Worm (Caenorhabditis elegans) whole organism, early embryonic: ENCODE results near the gene E01G4.3.

Experiments used
- B0310.2 ChIP-seq: sonication (generic microtip); optimal IDR thresholded peaks from 2 replicates; lab custom pipeline; 2016; ENCODE audit warnings: mild to moderate bottlenecking, missing genetic modification characterization, missing compliant biosample characterization
- F13C5.2 ChIP-seq: sonication (generic microtip); optimal IDR thresholded peaks from 2 replicates; lab custom pipeline; 2017; ENCODE audit warnings: mild to moderate bottlenecking, missing genetic modification characterization, inconsistent platforms, missing compliant biosample characterization
- aly-1 ChIP-seq: sonication (generic microtip); optimal IDR thresholded peaks from 2 replicates; lab custom pipeline; 2016; ENCODE audit warnings: missing genetic modification characterization, missing compliant biosample characterization
- ama-1 ChIP-seq: fragments of 150-350 bp; optimal IDR thresholded peaks from 2 replicates; lab custom pipeline; 2014
- ceh-13 ChIP-seq: fragments of 200-800 bp; sonication (Bioruptor generic); optimal IDR thresholded peaks from 2 replicates; lab custom pipeline; 2018; ENCODE audit warnings: mild to moderate bottlenecking, missing genetic modification characterization, missing compliant biosample characterization
- ceh-36 ChIP-seq: sonication (generic microtip); optimal IDR thresholded peaks from 2 replicates; lab custom pipeline; 2016; ENCODE audit warnings: missing genetic modification characterization, inconsistent platforms, missing compliant biosample characterization
- ets-7 ChIP-seq: sonication (generic microtip); optimal IDR thresholded peaks from 2 replicates; lab custom pipeline; 2016; ENCODE audit warnings: missing genotype, missing genetic modification characterization, missing compliant biosample characterization
- flt-1 ChIP-seq: fragments of 200-800 bp; sonication (Bioruptor generic); IDR thresholded peaks from 2 replicates; pipeline ENCODE4 v1.3.6; 2022; ENCODE audit warnings: missing genetic modification characterization, missing compliant biosample characterization
- hmbx-1 ChIP-seq: sonication (generic microtip); optimal IDR thresholded peaks from 2 replicates; lab custom pipeline; 2016; ENCODE audit warnings: mild to moderate bottlenecking, missing genetic modification characterization, missing compliant biosample characterization
- hmg-4 ChIP-seq: fragments of 200-800 bp; sonication (Bioruptor generic); optimal IDR thresholded peaks from 2 replicates; lab custom pipeline; 2018; ENCODE audit warnings: mild to moderate bottlenecking, missing genetic modification characterization, missing compliant biosample characterization
- hnd-1 ChIP-seq: sonication (generic microtip); optimal IDR thresholded peaks from 2 replicates; lab custom pipeline; 2016; ENCODE audit warnings: missing genetic modification characterization, missing compliant biosample characterization
- pes-1 ChIP-seq: fragments of 200-800 bp; sonication (Bioruptor generic); IDR thresholded peaks from 2 replicates; pipeline ENCODE4 v1.3.6; 2022; ENCODE audit warnings: missing genetic modification reagents, missing genetic modification characterization, missing compliant biosample characterization
- scrt-1 ChIP-seq: fragments of 200-800 bp; sonication (Bioruptor generic); IDR thresholded peaks from 2 replicates; pipeline ENCODE4 v1.3.6; 2022; ENCODE audit warnings: missing genetic modification characterization, missing compliant biosample characterization
- sea-1 ChIP-seq: fragments of 200-800 bp; sonication (Bioruptor generic); conservative IDR thresholded peaks from 2 replicates; pipeline ENCODE4 v1.3.6; 2022; ENCODE audit warnings: missing genetic modification characterization, missing compliant biosample characterization
- tbx-11 ChIP-seq: fragments of 200-800 bp; sonication (Bioruptor generic); IDR thresholded peaks from 2 replicates; pipeline ENCODE4 v1.3.6; 2022; ENCODE audit warnings: missing genetic modification characterization, missing compliant biosample characterization
- tbx-37 ChIP-seq: fragments of 200-800 bp; sonication (Bioruptor generic); conservative IDR thresholded peaks from 2 replicates; pipeline ENCODE4 v1.3.6; 2022; ENCODE audit warnings: missing genetic modification reagents, missing genetic modification characterization, missing compliant biosample characterization
- tra-4 ChIP-seq: sonication (generic microtip); optimal IDR thresholded peaks from 2 replicates; lab custom pipeline; 2017; ENCODE audit warnings: missing genetic modification characterization, missing compliant biosample characterization

Gene E01G4.3

DNA sequence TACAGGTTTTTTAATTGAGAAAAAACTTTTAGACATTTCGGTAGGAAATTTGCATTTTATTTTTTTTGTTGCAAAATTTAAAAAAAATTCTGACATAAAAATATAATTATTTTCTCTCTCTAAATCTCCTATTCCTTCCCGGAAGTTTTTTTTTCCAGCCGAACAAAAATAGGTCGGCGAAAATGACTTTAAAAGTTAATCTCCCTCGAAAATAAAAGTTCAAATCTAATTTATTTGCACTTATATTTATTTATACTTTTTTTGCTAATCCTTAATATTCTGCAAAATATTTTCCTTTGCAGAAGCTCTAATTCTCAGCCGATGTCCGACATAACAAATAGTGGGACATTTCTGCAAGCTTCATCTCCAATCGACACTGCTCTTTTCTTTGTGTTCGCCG is 32.2 kb upstream of the E01G4.3 start, which contains the start of gene F45H10.5:
Gene F45H10.5 (plus strand): TSS at position 301 of the 400 bp plus-strand sequence.
- TF ChIP-seq flt-1 (GFP tag; lab: Robert Waterston, UW), result no peak
- no peak for TF ChIP-seq pes-1 (GFP tag; lab: Robert Waterston, UW)
- TF ChIP-seq hmbx-1 (tag; lab: Kevin White, UChicago), result no peak

DNA sequence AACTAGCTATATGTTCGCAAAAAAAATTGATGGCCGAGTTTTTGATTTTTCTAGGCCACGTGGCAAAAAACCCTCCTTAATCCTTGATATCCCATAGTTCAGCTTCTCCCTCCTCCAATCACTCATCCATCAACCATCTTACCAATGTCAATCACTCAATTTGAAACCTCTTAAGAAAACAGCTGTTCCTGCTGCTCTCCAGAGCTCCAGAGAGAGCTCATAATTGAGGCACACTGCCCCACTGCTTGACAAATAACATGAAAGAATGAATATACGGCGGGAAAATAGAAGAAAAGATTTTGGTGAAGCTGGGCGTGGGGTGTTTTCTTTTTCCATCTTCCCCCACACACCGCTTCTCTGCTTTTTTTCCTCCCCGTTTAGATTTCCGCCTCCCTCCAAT is 31.2 kb upstream of the E01G4.3 start:
- no peak for TF ChIP-seq aly-1 (tag; lab: Kevin White, UChicago)
- no peak for TF ChIP-seq tra-4 (tag; lab: Kevin White, UChicago)
- TF ChIP-seq F13C5.2 (tag; lab: Kevin White, UChicago), result no peak
- TF ChIP-seq scrt-1 (GFP tag; lab: Robert Waterston, UW), result no peak
- TF ChIP-seq hnd-1 (tag; lab: Kevin White, UChicago), result no peak
- no peak for TF ChIP-seq ets-7 (tag; lab: Kevin White, UChicago)
- no peak for TF ChIP-seq pes-1 (GFP tag; lab: Robert Waterston, UW)
- no peak for TF ChIP-seq ama-1 (lab: Kevin White, UChicago)
- TF ChIP-seq hmg-4 (GFP tag; lab: Kevin White, UChicago), result no peak
- no peak for TF ChIP-seq ceh-36 (tag; lab: Kevin White, UChicago)
- no peak for TF ChIP-seq B0310.2 (tag; lab: Kevin White, UChicago)
- no peak for TF ChIP-seq flt-1 (GFP tag; lab: Robert Waterston, UW)
- no peak for TF ChIP-seq sea-1 (GFP tag; lab: Robert Waterston, UW)
- TF ChIP-seq tbx-11, result no peak
- no peak for TF ChIP-seq hmbx-1 (tag; lab: Kevin White, UChicago)

DNA sequence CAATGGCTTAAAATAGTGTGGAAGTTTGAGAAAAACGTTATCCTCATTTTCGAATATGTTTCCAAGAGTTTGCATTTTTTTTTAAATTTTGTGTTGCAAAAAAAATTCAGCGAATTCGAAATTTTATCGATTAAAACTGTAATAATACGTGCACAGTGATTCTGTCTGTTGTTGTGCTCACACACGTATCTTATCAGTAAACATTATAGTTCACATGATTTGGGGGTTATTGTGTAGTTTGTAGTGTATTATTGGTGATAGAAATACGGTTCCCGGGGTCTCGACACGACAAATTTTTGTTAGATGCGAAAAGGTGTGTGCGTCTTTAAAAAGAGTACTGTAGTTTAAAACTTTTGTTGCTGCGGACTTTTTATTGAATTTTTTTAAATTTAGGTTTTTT is 26.3 kb upstream of the E01G4.3 start, which contains the start of gene drr-1:
Gene drr-1 (minus strand): TSS at position 183 of the 400 bp plus-strand sequence.
- TF ChIP-seq sea-1 (GFP tag; lab: Robert Waterston, UW), result no peak
- TF ChIP-seq hmbx-1 (tag; lab: Kevin White, UChicago), result no peak
- TF ChIP-seq tbx-11, result no peak
- no peak for TF ChIP-seq ama-1 (lab: Kevin White, UChicago)
- TF ChIP-seq tra-4 (tag; lab: Kevin White, UChicago), result no peak
- TF ChIP-seq ceh-36 (tag; lab: Kevin White, UChicago), result no peak

DNA sequence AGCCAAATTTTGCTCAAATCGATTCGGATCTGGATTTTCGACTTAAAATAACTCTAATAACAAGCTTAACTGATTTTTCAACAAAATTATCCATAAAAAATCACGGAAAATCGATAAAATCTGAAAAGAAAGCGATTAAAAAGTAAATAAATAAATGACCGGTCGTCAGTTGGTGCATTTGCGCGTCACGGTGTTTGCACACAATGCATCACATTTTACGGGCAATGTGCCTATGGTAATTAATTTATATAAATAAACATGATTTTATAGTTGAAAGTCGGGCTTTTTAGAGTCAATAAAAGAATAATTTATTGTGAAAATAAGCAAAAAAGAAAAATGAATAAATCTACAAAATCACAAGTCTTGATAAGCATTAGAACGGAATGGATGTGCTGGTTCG is 25.4 kb upstream of the E01G4.3 start:
- no peak for TF ChIP-seq aly-1 (tag; lab: Kevin White, UChicago)
- TF ChIP-seq tbx-37 (GFP tag; lab: Robert Waterston, UW), result no peak
- no peak for TF ChIP-seq flt-1 (GFP tag; lab: Robert Waterston, UW)
- no peak for TF ChIP-seq pes-1 (GFP tag; lab: Robert Waterston, UW)
- TF ChIP-seq tbx-11, result no peak
- TF ChIP-seq ceh-13, result no peak
- no peak for TF ChIP-seq hmbx-1 (tag; lab: Kevin White, UChicago)
- TF ChIP-seq tra-4 (tag; lab: Kevin White, UChicago), result no peak
- TF ChIP-seq hnd-1 (tag; lab: Kevin White, UChicago), result no peak
- no peak for TF ChIP-seq ama-1 (lab: Kevin White, UChicago)
- no peak for TF ChIP-seq F13C5.2 (tag; lab: Kevin White, UChicago)
- TF ChIP-seq ets-7 (tag; lab: Kevin White, UChicago), result no peak
- TF ChIP-seq hmg-4 (GFP tag; lab: Kevin White, UChicago), result no peak
- TF ChIP-seq sea-1 (GFP tag; lab: Robert Waterston, UW), result no peak

DNA sequence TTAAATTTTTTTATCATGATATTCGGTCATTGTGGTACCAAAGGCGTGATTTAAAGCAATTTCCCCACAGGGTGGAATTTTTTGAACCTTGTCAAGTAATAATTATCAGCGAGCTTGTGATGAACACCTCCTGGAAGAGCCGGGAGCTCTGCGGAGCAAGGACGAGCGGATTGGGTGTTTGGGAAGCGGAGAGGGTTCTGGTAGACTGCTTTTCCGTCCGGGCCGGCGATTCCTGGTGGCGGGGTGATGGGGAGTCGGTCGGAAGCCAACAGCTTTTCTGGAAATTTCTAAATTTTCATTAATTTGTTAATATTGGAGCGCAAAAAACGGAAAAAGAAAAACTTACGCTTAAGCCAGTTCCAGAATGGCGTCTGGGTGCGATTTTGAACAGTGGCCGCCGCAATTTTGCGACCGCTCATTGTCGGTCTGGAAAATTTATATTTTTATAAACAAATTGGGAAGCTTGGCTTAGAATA is 24.8 kb upstream of the E01G4.3 start, which contains the start of gene ndua-7:
Gene ndua-7 (minus strand): TSS at position 426 of the 476 bp plus-strand sequence.
- TF ChIP-seq aly-1 (tag; lab: Kevin White, UChicago) (no peak), scrt-1 (GFP tag; lab: Robert Waterston, UW) (0 out of 2 replicates have a peak, but pooled peaks have one; percentile 21)

DNA sequence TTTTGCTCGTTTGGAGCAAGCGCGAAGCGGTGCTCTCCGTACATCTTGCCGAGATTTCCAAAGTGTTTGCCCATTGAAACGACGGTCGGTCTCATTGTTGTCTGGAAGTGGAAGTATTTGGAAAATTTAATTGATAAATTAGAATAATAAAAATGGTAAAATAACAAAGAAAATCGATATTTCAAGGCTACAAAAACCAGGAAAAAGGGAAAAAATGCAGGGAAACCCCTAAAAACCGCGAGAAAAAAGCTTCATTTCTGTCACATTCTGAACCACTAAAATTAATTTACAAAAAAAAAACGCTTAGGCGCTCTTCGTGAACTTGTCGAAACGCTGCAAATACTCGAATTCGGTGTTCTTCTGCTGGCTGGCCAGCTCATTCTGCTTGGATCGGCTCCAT is 23.5 kb upstream of the E01G4.3 start, which contains the start of gene F45H10.2:
Gene F45H10.2 (minus strand): TSS at position 101 of the 400 bp plus-strand sequence.
- TF ChIP-seq scrt-1 (GFP tag; lab: Robert Waterston, UW) (no peak), sea-1 (GFP tag; lab: Robert Waterston, UW) (no peak), tra-4 (tag; lab: Kevin White, UChicago) (no peak), pes-1 (GFP tag; lab: Robert Waterston, UW) (no peak), B0310.2 (tag; lab: Kevin White, UChicago) (no peak), tbx-11 (no peak), hmbx-1 (tag; lab: Kevin White, UChicago) (no peak), ets-7 (tag; lab: Kevin White, UChicago) (no peak)

DNA sequence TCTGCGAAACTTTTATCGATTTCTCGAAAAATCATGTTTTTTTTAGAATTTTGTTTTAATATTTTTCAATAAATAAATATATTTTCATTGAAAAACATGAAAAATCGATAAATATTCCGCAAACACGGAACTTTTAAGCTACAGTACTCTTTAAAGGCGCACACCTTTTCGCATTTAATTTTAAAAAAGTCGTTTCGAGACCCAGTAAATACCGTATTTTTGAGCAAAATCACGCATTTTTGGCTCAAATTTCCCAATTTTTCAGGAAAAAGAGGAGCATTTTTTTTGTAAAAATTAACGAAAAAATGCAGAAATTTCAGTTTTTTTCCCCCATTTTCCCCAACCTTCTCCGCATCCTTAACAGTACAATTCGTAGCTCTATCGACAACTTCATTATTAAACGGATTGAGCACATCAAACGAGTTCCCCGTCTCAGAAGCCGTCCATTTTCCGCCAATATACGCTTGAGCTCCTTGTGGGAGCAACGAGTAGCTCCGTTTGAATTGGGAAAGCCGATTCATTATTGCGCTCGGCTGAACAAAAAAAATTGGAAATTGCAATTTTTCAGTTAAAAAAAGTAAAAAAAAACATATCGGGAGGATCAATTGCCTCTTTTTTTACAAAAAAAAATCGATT is 22.0 kb upstream of the E01G4.3 start, which contains the start of gene alh-7:
Gene alh-7 (minus strand): TSS at position 533 of the 636 bp plus-strand sequence.
- no peak for TF ChIP-seq ama-1 (lab: Kevin White, UChicago)
- no peak for TF ChIP-seq ceh-13
- no peak for TF ChIP-seq hmg-4 (GFP tag; lab: Kevin White, UChicago)
- no peak for TF ChIP-seq ceh-36 (tag; lab: Kevin White, UChicago)
- TF ChIP-seq sea-1 (GFP tag; lab: Robert Waterston, UW), result no peak
- no peak for TF ChIP-seq B0310.2 (tag; lab: Kevin White, UChicago)
- TF ChIP-seq pes-1 (GFP tag; lab: Robert Waterston, UW), result no peak
- no peak for TF ChIP-seq tra-4 (tag; lab: Kevin White, UChicago)
- no peak for TF ChIP-seq tbx-11
- TF ChIP-seq hmbx-1 (tag; lab: Kevin White, UChicago), result no peak
- no peak for TF ChIP-seq aly-1 (tag; lab: Kevin White, UChicago)
